Fruit fly (Drosophila melanogaster) whole organism, embryonic: ENCODE results near the gene Bacc.
A peak's percentile ranks its signal among the peaks of the same experiment; 100 is the strongest.

Source experiments
- ATbp ChIP-seq: fragments of 200-800 bp; sonication (Bioruptor generic); optimal IDR thresholded peaks from 2 replicates; lab custom pipeline; 2017; ENCODE audit warnings: missing biosample characterization, mild to moderate bottlenecking, missing genetic modification characterization, missing genetic modification reagents
- Atf-2 ChIP-seq: fragments of 200-800 bp; sonication (Bioruptor generic); optimal IDR thresholded peaks from 2 replicates; lab custom pipeline; 2016; ENCODE audit warnings: missing biosample characterization, missing genetic modification characterization
- Blimp-1 ChIP-seq: fragments of 200-800 bp; sonication (Bioruptor generic); optimal IDR thresholded peaks from 3 replicates; lab custom pipeline; 2018; ENCODE audit warnings: missing biosample characterization, missing genetic modification characterization, mild to moderate bottlenecking, moderate library complexity, missing genetic modification reagents
- C15 ChIP-seq: fragments of 200-800 bp; sonication (Bioruptor generic); IDR thresholded peaks from 3 replicates; pipeline ENCODE4 v1.3.6; 2022; ENCODE audit warnings: missing biosample characterization, missing genetic modification characterization
- CG10267 ChIP-seq: fragments of 200-800 bp; sonication (Bioruptor generic); optimal IDR thresholded peaks from 2 replicates; lab custom pipeline; 2018; ENCODE audit warnings: missing biosample characterization, mild to moderate bottlenecking, missing genetic modification characterization, moderate library complexity
- CG10431 ChIP-seq: fragments of 200-800 bp; sonication (Bioruptor generic); optimal IDR thresholded peaks from 3 replicates; lab custom pipeline; 2018; ENCODE audit warnings: missing biosample characterization, mild to moderate bottlenecking, missing genetic modification characterization
- CG11247 ChIP-seq: fragments of 200-800 bp; sonication (Bioruptor generic); IDR thresholded peaks from 2 replicates; pipeline ENCODE4 v1.3.6; 2022; ENCODE audit warnings: missing biosample characterization, missing genetic modification characterization
- CG12391 ChIP-seq: fragments of 200-800 bp; sonication (Bioruptor generic); optimal IDR thresholded peaks from 3 replicates; lab custom pipeline; 2018; ENCODE audit warnings: missing biosample characterization, mild to moderate bottlenecking, missing genetic modification characterization, moderate library complexity
- CG12659 ChIP-seq: fragments of 200-800 bp; sonication (Bioruptor generic); optimal IDR thresholded peaks from 3 replicates; lab custom pipeline; 2017; ENCODE audit warnings: mild to moderate bottlenecking, missing biosample characterization, missing genetic modification reagents, missing genetic modification characterization
- CG13424 ChIP-seq: fragments of 200-800 bp; sonication (Bioruptor generic); optimal IDR thresholded peaks from 2 replicates; lab custom pipeline; 2019; ENCODE audit warnings: missing biosample characterization, mild to moderate bottlenecking, missing genetic modification characterization, moderate library complexity
- CG15514 ChIP-seq: fragments of 200-800 bp; sonication (Bioruptor generic); optimal IDR thresholded peaks from 3 replicates; lab custom pipeline; 2017; ENCODE audit warnings: missing biosample characterization, missing genetic modification characterization, mild to moderate bottlenecking, moderate library complexity, missing genetic modification reagents
- CG16779 ChIP-seq: fragments of 200-800 bp; sonication (Bioruptor generic); IDR thresholded peaks from 2 replicates; pipeline ENCODE4 v1.3.6; 2022; ENCODE audit warnings: missing biosample characterization, missing genetic modification characterization
- CG17612 ChIP-seq: fragments of 200-800 bp; sonication (Bioruptor generic); IDR thresholded peaks from 2 replicates; pipeline ENCODE4 v1.3.6; 2022; ENCODE audit warnings: missing biosample characterization, missing genetic modification characterization
- CG1832 ChIP-seq: fragments of 200-800 bp; sonication (Bioruptor generic); optimal IDR thresholded peaks from 2 replicates; lab custom pipeline; 2017; ENCODE audit warnings: missing biosample characterization, mild to moderate bottlenecking, missing genetic modification characterization, inconsistent platforms
- CG18599 ChIP-seq: fragments of 200-800 bp; sonication (Bioruptor generic); optimal IDR thresholded peaks from 3 replicates; lab custom pipeline; 2017; ENCODE audit warnings: missing biosample characterization, missing genetic modification characterization, mild to moderate bottlenecking, moderate library complexity, missing genetic modification reagents
- CG2199 ChIP-seq: fragments of 200-800 bp; sonication (Bioruptor generic); IDR thresholded peaks from 3 replicates; pipeline ENCODE4 v1.3.6; 2022; ENCODE audit warnings: missing biosample characterization, missing genetic modification characterization
- CG3995 ChIP-seq: fragments of 200-800 bp; sonication (Bioruptor generic); optimal IDR thresholded peaks from 3 replicates; lab custom pipeline; 2016; ENCODE audit warnings: missing biosample characterization, missing genetic modification characterization
- CG4328 ChIP-seq: fragments of 200-800 bp; sonication (Bioruptor generic); optimal IDR thresholded peaks from 3 replicates; lab custom pipeline; 2017; ENCODE audit warnings: missing biosample characterization, missing genetic modification reagents, missing genetic modification characterization
- CG4820 ChIP-seq: fragments of 200-800 bp; sonication (Bioruptor generic); optimal IDR thresholded peaks from 3 replicates; lab custom pipeline; 2016; ENCODE audit warnings: missing biosample characterization, missing genetic modification characterization
- CG6175 ChIP-seq: fragments of 200-800 bp; sonication (Bioruptor generic); IDR thresholded peaks from 3 replicates; pipeline ENCODE4 v1.3.6; 2022; ENCODE audit warnings: missing biosample characterization, missing genetic modification characterization
- CG7786 ChIP-seq: fragments of 200-800 bp; sonication (Bioruptor generic); optimal IDR thresholded peaks from 2 replicates; lab custom pipeline; 2016; ENCODE audit warnings: missing biosample characterization, missing genetic modification characterization
- CG7987 ChIP-seq: fragments of 200-800 bp; sonication (Bioruptor generic); optimal IDR thresholded peaks from 2 replicates; lab custom pipeline; 2018; ENCODE audit warnings: missing biosample characterization, mild to moderate bottlenecking, missing genetic modification characterization, moderate library complexity
- CG8478 ChIP-seq: fragments of >200 bp; optimal IDR thresholded peaks from 2 replicates; lab custom pipeline; 2018
- CG9797 ChIP-seq: fragments of 200-800 bp; sonication (Bioruptor generic); optimal IDR thresholded peaks from 3 replicates; lab custom pipeline; 2018; ENCODE audit warnings: missing biosample characterization, mild to moderate bottlenecking, missing genetic modification characterization
- CG9876 ChIP-seq: fragments of 200-800 bp; sonication (Bioruptor generic); optimal IDR thresholded peaks from 2 replicates; lab custom pipeline; 2016; ENCODE audit warnings: missing biosample characterization, missing genetic modification characterization
- ERR ChIP-seq: fragments of 200-800 bp; sonication (Bioruptor generic); optimal IDR thresholded peaks from 2 replicates; lab custom pipeline; 2016; ENCODE audit warnings: missing biosample characterization, missing genetic modification characterization
- H2.0 ChIP-seq: fragments of 200-800 bp; sonication (Bioruptor generic); IDR thresholded peaks from 2 replicates; pipeline ENCODE4 v1.3.6; 2022; ENCODE audit warnings: missing biosample characterization, missing genetic modification characterization
- Lim3 ChIP-seq: fragments of 200-800 bp; sonication (Bioruptor generic); IDR thresholded peaks from 2 replicates; pipeline ENCODE4 v1.3.6; 2022; ENCODE audit warnings: missing biosample characterization, missing genetic modification characterization
- NFAT ChIP-seq: fragments of 200-800 bp; sonication (Bioruptor generic); IDR thresholded peaks from 2 replicates; pipeline ENCODE4 v1.3.6; 2022; ENCODE audit warnings: missing biosample characterization, missing genetic modification characterization
- Scr ChIP-seq: fragments of 200-800 bp; sonication (Bioruptor generic); IDR thresholded peaks from 2 replicates; pipeline ENCODE4 v1.3.6; 2022; ENCODE audit warnings: missing biosample characterization, missing genetic modification characterization; ENCODE audit not compliant: partially characterized antibody
- al ChIP-seq: fragments of 200-800 bp; sonication (Bioruptor generic); IDR thresholded peaks from 2 replicates; pipeline ENCODE4 v1.3.6; 2022; ENCODE audit warnings: missing biosample characterization, missing genetic modification characterization
- chinmo ChIP-seq: fragments of 200-800 bp; sonication (Bioruptor generic); IDR thresholded peaks from 4 replicates; pipeline ENCODE4 v1.3.6; 2022; ENCODE audit warnings: missing biosample characterization, missing genetic modification characterization; ENCODE audit not compliant: partially characterized antibody
- danr ChIP-seq: fragments of 200-800 bp; sonication (Bioruptor generic); IDR thresholded peaks from 2 replicates; pipeline ENCODE4 v1.3.6; 2022; ENCODE audit warnings: missing biosample characterization, missing genetic modification characterization
- dm ChIP-seq: fragments of 200-800 bp; sonication (Bioruptor generic); optimal IDR thresholded peaks from 3 replicates; lab custom pipeline; 2016; ENCODE audit warnings: missing biosample characterization, missing genetic modification characterization
- en ChIP-seq: fragments of 200-800 bp; sonication (Bioruptor generic); optimal IDR thresholded peaks from 2 replicates; lab custom pipeline; 2016; ENCODE audit warnings: missing biosample characterization, missing genetic modification characterization
- fd96Cb ChIP-seq: fragments of 200-800 bp; sonication (Bioruptor generic); optimal IDR thresholded peaks from 2 replicates; lab custom pipeline; 2018; ENCODE audit warnings: missing biosample characterization, mild to moderate bottlenecking, missing genetic modification characterization, moderate library complexity
- gsb ChIP-seq: fragments of 200-800 bp; sonication (Bioruptor generic); IDR thresholded peaks from 2 replicates; pipeline ENCODE4 v1.3.6; 2022; ENCODE audit warnings: missing biosample characterization, missing genetic modification characterization
- kni ChIP-seq: fragments of 200-800 bp; sonication (Bioruptor generic); optimal IDR thresholded peaks from 3 replicates; lab custom pipeline; 2017; ENCODE audit warnings: mild to moderate bottlenecking, missing biosample characterization, missing genetic modification reagents, missing genetic modification characterization
- lab ChIP-seq: fragments of 200-800 bp; sonication (Bioruptor generic); optimal IDR thresholded peaks from 3 replicates; lab custom pipeline; 2017; ENCODE audit warnings: missing biosample characterization, missing genetic modification characterization, mild to moderate bottlenecking, moderate library complexity, missing genetic modification reagents
- maf-S ChIP-seq: fragments of 200-800 bp; sonication (Bioruptor generic); optimal IDR thresholded peaks from 2 replicates; lab custom pipeline; 2016; ENCODE audit warnings: missing biosample characterization, missing genetic modification characterization
- pita ChIP-seq: fragments of 200-800 bp; sonication (Bioruptor generic); optimal IDR thresholded peaks from 2 replicates; lab custom pipeline; 2017; ENCODE audit warnings: missing biosample characterization, mild to moderate bottlenecking, missing genetic modification characterization
- psq ChIP-seq: fragments of 200-800 bp; sonication (Bioruptor generic); optimal IDR thresholded peaks from 2 replicates; lab custom pipeline; 2017; ENCODE audit warnings: missing biosample characterization, missing genetic modification characterization
- sc ChIP-seq, 3 experiments: fragments of >200 bp in 2 of 3; fragments of 200-800 bp in 1 of 3; sonication (Bioruptor generic) in 1 of 3; optimal IDR thresholded peaks; 2 replicates in 2 of 3; 3 replicates in 1 of 3; lab custom pipeline; 2017; ENCODE audit warnings: mild to moderate bottlenecking in 1 of 3, missing biosample characterization in 1 of 3, missing genetic modification characterization in 1 of 3, missing genetic modification reagents in 1 of 3
- slou ChIP-seq: fragments of 200-800 bp; sonication (Bioruptor generic); optimal IDR thresholded peaks from 3 replicates; lab custom pipeline; 2016; ENCODE audit warnings: missing biosample characterization, missing genetic modification characterization
- slp2 ChIP-seq: fragments of 200-800 bp; sonication (Bioruptor generic); optimal IDR thresholded peaks from 2 replicates; lab custom pipeline; 2016; ENCODE audit warnings: missing biosample characterization, missing genetic modification characterization
- sob ChIP-seq: fragments of 200-800 bp; sonication (Bioruptor generic); IDR thresholded peaks from 2 replicates; pipeline ENCODE4 v1.3.6; 2022; ENCODE audit warnings: missing biosample characterization, missing genetic modification characterization
- sr ChIP-seq: fragments of 200-800 bp; sonication (Bioruptor generic); IDR thresholded peaks from 3 replicates; pipeline ENCODE4 v1.3.6; 2022; ENCODE audit warnings: missing biosample characterization, missing genetic modification characterization
- sug ChIP-seq: fragments of 200-800 bp; optimal IDR thresholded peaks from 2 replicates; lab custom pipeline; 2019; ENCODE audit warnings: missing biosample characterization, mild to moderate bottlenecking, missing genetic modification characterization, moderate library complexity
- tup ChIP-seq: fragments of 200-800 bp; sonication (Bioruptor generic); optimal IDR thresholded peaks from 2 replicates; lab custom pipeline; 2016; ENCODE audit warnings: missing biosample characterization, mild to moderate bottlenecking, missing genetic modification characterization, moderate library complexity
- unc-4 ChIP-seq: fragments of 200-800 bp; sonication (Bioruptor generic); IDR thresholded peaks from 2 replicates; pipeline ENCODE4 v1.3.6; 2022; ENCODE audit warnings: missing biosample characterization, missing genetic modification characterization; ENCODE audit not compliant: partially characterized antibody

Gene Bacc

dm6 chr2L:2729882-2730281, 22.4 kb upstream of the Bacc start (continued):
- TF ChIP-seq CG12659: peak; percentile 24
- TF ChIP-seq slou (GFP tag; lab: Kevin White, UChicago): no peak
- TF ChIP-seq Scr (GFP tag; lab: Robert Waterston, UW): no peak
- no peak for TF ChIP-seq psq (GFP tag; lab: Kevin White, UChicago)
- peak; percentile 49 for TF ChIP-seq H2.0 (GFP tag; lab: Robert Waterston, UW)
- TF ChIP-seq ATbp (GFP tag; lab: Kevin White, UChicago): no peak
- no peak; the same call in 2 of the 3 replicates for TF ChIP-seq C15 (GFP tag; lab: Robert Waterston, UW)
- no peak for TF ChIP-seq CG9797 (GFP tag; lab: Kevin White, UChicago)
- TF ChIP-seq tup: no peak
- no peak for TF ChIP-seq Atf-2 (GFP tag; lab: Kevin White, UChicago)
- no peak for TF ChIP-seq CG9876
- no peak for TF ChIP-seq en
- peak; percentile 21 for TF ChIP-seq sug (tag; lab: Kevin White, UChicago)
- peak; percentile 59 for TF ChIP-seq CG11247 (GFP tag; lab: Robert Waterston, UW)
- TF ChIP-seq maf-S (GFP tag; lab: Kevin White, UChicago): no peak
- TF ChIP-seq dm (GFP tag; lab: Kevin White, UChicago): no peak
- peak; percentile 74 for TF ChIP-seq lab
- 0 out of 3 replicates have a peak, but pooled peaks have one; percentile 48 for TF ChIP-seq CG2199 (GFP tag; lab: Robert Waterston, UW)
- TF ChIP-seq NFAT: peak; percentile 93
- TF ChIP-seq chinmo (GFP tag; lab: Robert Waterston, UW): peak; percentile 65; the same call in 1 of the 4 replicates
- TF ChIP-seq danr (GFP tag; lab: Robert Waterston, UW): no peak
- TF ChIP-seq Blimp-1 (GFP tag; lab: Kevin White, UChicago): peak; percentile 9
- peak; percentile 72 for TF ChIP-seq gsb (GFP tag; lab: Robert Waterston, UW)
- peak; percentile 31 for TF ChIP-seq CG13424 (tag; lab: Kevin White, UChicago)
- no peak for TF ChIP-seq unc-4 (GFP tag; lab: Robert Waterston, UW)
- peak; percentile 68; the same call in 1 of the 3 replicates for TF ChIP-seq CG6175 (GFP tag; lab: Robert Waterston, UW)
- TF ChIP-seq CG1832 (GFP tag; lab: Kevin White, UChicago): no peak
- TF ChIP-seq ERR (GFP tag; lab: Kevin White, UChicago): no peak
- TF ChIP-seq al: peak; percentile 60
- no peak for TF ChIP-seq CG4328 (GFP tag; lab: Kevin White, UChicago)
- TF ChIP-seq slp2 (GFP tag; lab: Kevin White, UChicago): no peak
- 0 out of 3 replicates have a peak, but pooled peaks have one; percentile 26 for TF ChIP-seq sr (GFP tag; lab: Robert Waterston, UW)
- TF ChIP-seq CG7987 (GFP tag; lab: Kevin White, UChicago): peak; percentile 51
- TF ChIP-seq Lim3 (GFP tag; lab: Robert Waterston, UW): no peak
- TF ChIP-seq CG8478: no peak
- TF ChIP-seq CG10431 (GFP tag; lab: Kevin White, UChicago): no peak
- TF ChIP-seq CG4820 (GFP tag; lab: Kevin White, UChicago): no peak
- TF ChIP-seq sc (optimal IDR thresholded peaks at IDR 0.05; lab: Kevin White, UChicago): no peak
- no peak for TF ChIP-seq sc (GFP tag; optimal IDR thresholded peaks at IDR 0.05; lab: Kevin White, UChicago)
- no peak for TF ChIP-seq CG10267
- no peak for TF ChIP-seq CG12391 (tag; lab: Kevin White, UChicago)
- TF ChIP-seq CG18599: peak; percentile 68
- TF ChIP-seq CG3995 (GFP tag; lab: Kevin White, UChicago): no peak
- peak; percentile 53; the same call in 1 of the 2 replicates for TF ChIP-seq sob
- TF ChIP-seq CG16779 (GFP tag; lab: Robert Waterston, UW): peak; percentile 64; the same call in 1 of the 2 replicates
- no peak for TF ChIP-seq fd96Cb
- TF ChIP-seq CG17612 (GFP tag; lab: Robert Waterston, UW): no peak; the same call in 1 of the 2 replicates
- TF ChIP-seq pita: no peak
- peak; percentile 48 for TF ChIP-seq CG15514 (GFP tag; lab: Kevin White, UChicago)
- no peak for TF ChIP-seq kni (GFP tag; lab: Kevin White, UChicago)
- TF ChIP-seq CG7786 (GFP tag; lab: Kevin White, UChicago): no peak
